Worm (Caenorhabditis elegans) whole organism, L2 larva: ENCODE measurements around the gene R13A1.1.

Experiments
- gmeb-1 ChIP-seq: fragments of 150-350 bp; optimal IDR thresholded peaks from 2 replicates; lab custom pipeline; 2014; ENCODE audit warnings: missing biosample characterization, missing genetic modification characterization
- lin-13 ChIP-seq: fragments of 150-350 bp; optimal IDR thresholded peaks from 2 replicates; lab custom pipeline; 2014; ENCODE audit warnings: missing biosample characterization, missing genetic modification reagents, missing genetic modification characterization
- nhr-6 ChIP-seq: fragments of 150-350 bp; optimal IDR thresholded peaks from 2 replicates; lab custom pipeline; 2014; ENCODE audit warnings: missing biosample characterization, missing genetic modification characterization
- sem-4 ChIP-seq: fragments of 150-350 bp; optimal IDR thresholded peaks from 2 replicates; lab custom pipeline; 2014; ENCODE audit warnings: missing biosample characterization, missing genetic modification reagents, missing genetic modification characterization

DNA sequence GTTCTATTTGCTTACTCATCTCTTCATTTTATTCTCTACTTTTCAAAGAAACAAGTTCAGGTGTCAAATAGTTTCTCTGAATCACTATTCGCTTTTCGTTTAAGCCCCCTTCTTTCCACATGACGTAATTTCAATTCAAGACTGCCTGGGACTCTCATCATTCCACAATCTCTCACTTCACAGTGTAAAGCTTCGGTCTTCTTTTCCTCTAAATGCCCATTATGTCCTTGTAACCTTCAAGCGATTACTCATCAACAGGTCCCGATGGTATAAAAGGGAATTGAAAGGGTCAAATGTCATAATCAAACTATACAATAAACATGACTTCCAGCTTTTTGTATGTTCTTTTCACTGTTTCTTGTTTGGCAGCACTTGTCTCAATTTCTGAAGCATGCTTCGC is 40.9 kb upstream of the R13A1.1 start, which contains the start of gene C42D4.3:
- TF ChIP-seq sem-4 (tag; lab: Kevin White, UChicago): no peak
- TF ChIP-seq nhr-6 (tag; lab: Kevin White, UChicago): no peak
- TF ChIP-seq lin-13 (GFP tag; lab: Kevin White, UChicago): no peak
- TF ChIP-seq gmeb-1: no peak
